Fruit fly (Drosophila melanogaster) whole organism, wandering third instar larva: Measurements from ENCODE around the gene NimB5.

Experiments used
- Dfd ChIP-seq: fragments of >200 bp; optimal IDR thresholded peaks from 2 replicates; lab custom pipeline; 2017; ENCODE audit warnings: missing biosample characterization, missing genetic modification characterization
- Hnf4 ChIP-seq: fragments of 200-800 bp; sonication (Bioruptor generic); optimal IDR thresholded peaks from 2 replicates; lab custom pipeline; 2016; ENCODE audit warnings: missing biosample characterization, mild to moderate bottlenecking, missing genetic modification characterization
- Myc ChIP-seq: fragments of >200 bp; optimal IDR thresholded peaks from 2 replicates; lab custom pipeline; 2017
- Sp1 ChIP-seq: fragments of 200-800 bp; sonication (Bioruptor generic); optimal IDR thresholded peaks from 3 replicates; lab custom pipeline; 2019; ENCODE audit warnings: missing biosample characterization, mild to moderate bottlenecking, missing genetic modification characterization, moderate library complexity
- brk ChIP-seq: fragments of 200-800 bp; sonication (Bioruptor generic); optimal IDR thresholded peaks from 2 replicates; lab custom pipeline; 2016; ENCODE audit warnings: missing biosample characterization, mild to moderate bottlenecking, missing genetic modification characterization
- dsf ChIP-seq: sonication (Bioruptor generic); optimal IDR thresholded peaks from 2 replicates; lab custom pipeline; 2016; ENCODE audit warnings: missing biosample characterization, missing genetic modification characterization, borderline replicate concordance
- h ChIP-seq: fragments of 200-800 bp; sonication (Bioruptor generic); optimal IDR thresholded peaks from 3 replicates; lab custom pipeline; 2016; ENCODE audit warnings: missing biosample characterization, mild to moderate bottlenecking, missing genetic modification characterization
- psq ChIP-seq: fragments of 200-800 bp; sonication (Bioruptor generic); optimal IDR thresholded peaks from 3 replicates; lab custom pipeline; 2017; ENCODE audit warnings: missing biosample characterization, mild to moderate bottlenecking, missing genetic modification characterization, moderate library complexity

DNA sequence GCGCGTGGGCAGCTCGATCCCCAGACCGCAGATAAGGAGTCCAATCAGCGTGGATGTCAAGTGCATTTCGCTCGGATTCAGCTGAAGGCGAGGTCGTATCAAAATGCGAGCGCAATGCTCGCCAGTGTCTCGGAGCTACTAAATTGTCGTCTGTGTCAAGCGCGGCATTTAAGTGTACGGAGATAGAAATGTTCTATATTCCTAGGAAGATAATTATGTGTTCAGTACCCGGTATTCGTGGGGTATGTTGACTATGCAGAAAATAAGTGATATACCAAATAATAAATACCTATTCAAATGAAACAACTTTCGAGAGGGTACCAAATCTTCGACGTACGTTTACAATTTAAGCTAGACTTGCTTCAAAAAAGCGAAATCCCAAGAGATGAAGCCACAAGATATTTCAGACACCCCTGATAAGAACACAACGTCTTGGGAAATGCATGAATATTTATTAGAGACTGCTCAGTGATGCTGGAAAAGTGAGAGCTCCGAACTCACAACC, 2.1 kb upstream of the NimB5 start, which contains the start of gene NimB3:
- peak; percentile 41 for TF ChIP-seq h (GFP tag; lab: Kevin White, UChicago)
- TF ChIP-seq Sp1 (GFP tag; lab: Kevin White, UChicago), result no peak
- no peak for TF ChIP-seq Myc
- TF ChIP-seq psq (GFP tag; lab: Kevin White, UChicago), result no peak
- TF ChIP-seq Hnf4 (GFP tag; lab: Kevin White, UChicago), result no peak
- no peak for TF ChIP-seq Dfd (GFP tag; lab: Kevin White, UChicago)
- TF ChIP-seq dsf, result no peak
- TF ChIP-seq brk (GFP tag; lab: Kevin White, UChicago), result no peak
